Worm (Caenorhabditis elegans): Measurements from ENCODE around the gene cest-17.

The cest-17 gene

ce11 chrV:8223417-8223816 lies 20.3 kb downstream of the cest-17 start:
- no peak for TF ChIP-seq unc-62 (GFP tag; optimal IDR thresholded peaks at IDR 0.05)

- TF ChIP-seq unc-62 (GFP tag; optimal IDR thresholded peaks at IDR 0.05): no peak
Observed at ce11 chrV:8224634-8225033, 21.5 kb downstream of the cest-17 start, which contains the start of gene pax-1. Gene pax-1 (plus strand): TSS chrV:8224934.

ce11 chrV:8226812-8227211 lies 23.7 kb downstream of the cest-17 start, which contains the start of gene K07C11.10:
Gene K07C11.10 (minus strand): TSS chrV:8226912.
- TF ChIP-seq unc-62 (GFP tag; optimal IDR thresholded peaks at IDR 0.05): no peak

- TF ChIP-seq unc-62 (GFP tag; optimal IDR thresholded peaks at IDR 0.05): no peak
Observed at ce11 chrV:8228712-8229119, 25.6 kb downstream of the cest-17 start.

- TF ChIP-seq unc-62 (GFP tag; optimal IDR thresholded peaks at IDR 0.05): no peak
Observed at ce11 chrV:8230056-8230455, 26.9 kb downstream of the cest-17 start.

ce11 chrV:8235331-8235730 lies 32.2 kb downstream of the cest-17 start:
- no peak for TF ChIP-seq unc-62 (GFP tag; optimal IDR thresholded peaks at IDR 0.05)

- no peak for TF ChIP-seq unc-62 (GFP tag; optimal IDR thresholded peaks at IDR 0.05)
Observed at ce11 chrV:8238290-8238689, 35.2 kb downstream of the cest-17 start, which contains the start of gene rol-3. Gene rol-3 (minus strand): TSS chrV:8238409.

ce11 chrV:8239928-8240327 lies 36.8 kb downstream of the cest-17 start, which contains the start of gene C16D9.3:
Gene C16D9.3 (minus strand): TSS chrV:8240028.
- no peak for TF ChIP-seq unc-62 (GFP tag; optimal IDR thresholded peaks at IDR 0.05)

ce11 chrV:8242798-8243197 lies 39.7 kb downstream of the cest-17 start, which contains the start of gene C16D9.4:
Gene C16D9.4 (minus strand): TSS chrV:8242898.
- no peak for TF ChIP-seq unc-62 (GFP tag; optimal IDR thresholded peaks at IDR 0.05)

ce11 chrV:8243201-8243600 lies 40.1 kb downstream of the cest-17 start:
- TF ChIP-seq unc-62 (GFP tag; optimal IDR thresholded peaks at IDR 0.05): no peak

- TF ChIP-seq unc-62 (GFP tag; optimal IDR thresholded peaks at IDR 0.05): no peak
Observed at ce11 chrV:8245457-8245856, 42.3 kb downstream of the cest-17 start, which contains the start of gene C16D9.5. Gene C16D9.5 (minus strand): TSS chrV:8245557.

- no peak for TF ChIP-seq unc-62 (GFP tag; optimal IDR thresholded peaks at IDR 0.05)
Observed at ce11 chrV:8247311-8248105, 44.4 kb downstream of the cest-17 start.

- TF ChIP-seq unc-62 (GFP tag; optimal IDR thresholded peaks at IDR 0.05): no peak
Observed at ce11 chrV:8250208-8250607, 47.1 kb downstream of the cest-17 start, which contains the start of gene C16D9.6. Gene C16D9.6 (minus strand): TSS chrV:8250308.

- TF ChIP-seq unc-62 (GFP tag; optimal IDR thresholded peaks at IDR 0.05): no peak
Observed at ce11 chrV:8251075-8251474, 47.9 kb downstream of the cest-17 start.

- TF ChIP-seq unc-62 (GFP tag; optimal IDR thresholded peaks at IDR 0.05): no peak
Observed at ce11 chrV:8252532-8252931, 49.4 kb downstream of the cest-17 start.

ce11 chrV:8253946-8254345 lies 50.8 kb downstream of the cest-17 start:
- TF ChIP-seq unc-62 (GFP tag; optimal IDR thresholded peaks at IDR 0.05): no peak

- no peak for TF ChIP-seq unc-62 (GFP tag; optimal IDR thresholded peaks at IDR 0.05)
Observed at ce11 chrV:8254973-8255372, 51.8 kb downstream of the cest-17 start.
